Worm (Caenorhabditis elegans): ENCODE data around the gene idpc-1.

- no peak for TF ChIP-seq sem-2 (GFP tag; optimal IDR thresholded peaks at IDR 0.05)
- TF ChIP-seq nhr-76 (tag; optimal IDR thresholded peaks at IDR 0.05): no peak
- no peak for TF ChIP-seq unc-39 (tag; optimal IDR thresholded peaks at IDR 0.05)
- no peak for TF ChIP-seq mep-1 (tag; optimal IDR thresholded peaks at IDR 0.05)
- no peak for TF ChIP-seq elt-3 (tag; optimal IDR thresholded peaks at IDR 0.05)
- no peak for TF ChIP-seq tbx-8 (GFP tag; optimal IDR thresholded peaks at IDR 0.05)
- no peak for TF ChIP-seq ceh-83 (GFP tag; optimal IDR thresholded peaks at IDR 0.05)
- TF ChIP-seq blmp-1 (tag; optimal IDR thresholded peaks at IDR 0.05): no peak
- no peak for TF ChIP-seq M03D4.4 (tag; optimal IDR thresholded peaks at IDR 0.05)
- TF ChIP-seq nhr-12 (tag; optimal IDR thresholded peaks at IDR 0.05): no peak
- no peak for TF ChIP-seq nhr-28 (tag; optimal IDR thresholded peaks at IDR 0.05)
Measured at ce11 chrIII:11456577-11456976, 29.6 kb downstream of the idpc-1 start, which contains the start of gene plr-1.
